Worm (Caenorhabditis elegans): Measurements from ENCODE around the gene srab-14.
A peak's percentile ranks its signal among the peaks of the same experiment; 100 is the strongest.

- no peak for TF ChIP-seq nhr-76 (tag; optimal IDR thresholded peaks at IDR 0.05)
- TF ChIP-seq pha-4 (tag; optimal IDR thresholded peaks at IDR 0.05), result no peak
- TF ChIP-seq ham-2 (GFP tag; optimal IDR thresholded peaks at IDR 0.05), result peak; percentile 16
- TF ChIP-seq unc-62 (GFP tag; optimal IDR thresholded peaks at IDR 0.05), result no peak
- no peak for TF ChIP-seq unc-39 (tag; optimal IDR thresholded peaks at IDR 0.05)
- no peak for TF ChIP-seq nhr-237 (tag; optimal IDR thresholded peaks at IDR 0.05)
- no peak for TF ChIP-seq cnd-1 (tag; optimal IDR thresholded peaks at IDR 0.05)
Observed at ce11 chrII:7478487-7479234, 20.6 kb downstream of the srab-14 start, which contains the start of the genes aka-1 and ubc-6.
